Worm (Caenorhabditis elegans): ENCODE results near the gene nhr-86.

The nhr-86 gene

ce11 chrV:2018689-2019088, 48.0 kb downstream of the nhr-86 start, which contains the start of gene F59A7.14:
Gene F59A7.14, plus strand, starts transcription at chrV:2018989.
- TF ChIP-seq unc-62 (GFP tag; optimal IDR thresholded peaks at IDR 0.05), result no peak

ce11 chrV:2016428-2016827, 50.2 kb downstream of the nhr-86 start, which contains the start of gene F59A7.2:
Gene F59A7.2, minus strand, starts transcription at chrV:2016528.
- no peak for TF ChIP-seq unc-62 (GFP tag; optimal IDR thresholded peaks at IDR 0.05)

DNA sequence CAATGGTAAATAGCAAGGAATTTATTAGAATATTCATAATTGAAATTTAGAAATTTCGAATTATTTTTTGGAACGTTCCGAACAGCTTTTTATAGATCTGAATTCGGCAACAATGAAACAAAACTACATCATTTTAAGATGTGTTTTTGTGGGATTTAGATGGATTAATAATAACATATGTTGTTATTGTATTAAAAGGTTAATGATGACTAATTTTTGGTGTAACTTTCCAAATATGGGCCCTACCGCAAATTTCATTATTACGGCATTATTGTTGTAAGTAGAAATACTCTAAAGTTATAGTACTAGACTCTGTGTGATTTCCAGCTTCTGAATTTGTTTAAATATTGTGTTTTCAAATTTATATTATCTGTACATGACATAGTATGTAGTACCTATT, 52.8 kb downstream of the nhr-86 start, which contains the start of gene F59A7.11:
Gene F59A7.11 (minus strand): TSS at position 101 of the 400 bp plus-strand sequence.
- TF ChIP-seq unc-62 (GFP tag; optimal IDR thresholded peaks at IDR 0.05), result no peak

ce11 chrV:2011777-2012176, 54.9 kb downstream of the nhr-86 start, which contains the start of gene F59A7.7:
Gene F59A7.7, plus strand, starts transcription at chrV:2012077.
- no peak for TF ChIP-seq unc-62 (GFP tag; optimal IDR thresholded peaks at IDR 0.05)
